Fruit fly (Drosophila melanogaster) whole organism, prepupa: Measurements from ENCODE around the gene CG3397.

Experiments
- CG10631 ChIP-seq: fragments of 200-800 bp; sonication (Bioruptor generic); optimal IDR thresholded peaks from 2 replicates; lab custom pipeline; 2016; ENCODE audit warnings: missing biosample characterization, missing genetic modification characterization
- CG10669 ChIP-seq: fragments of 200-800 bp; sonication (Bioruptor generic); optimal IDR thresholded peaks from 3 replicates; lab custom pipeline; 2018; ENCODE audit warnings: missing biosample characterization, mild to moderate bottlenecking, missing genetic modification characterization, moderate library complexity
- CG11294 ChIP-seq: fragments of 200-800 bp; sonication (Bioruptor generic); IDR thresholded peaks from 2 replicates; pipeline ENCODE4 v1.3.6; 2022; ENCODE audit warnings: missing biosample characterization, missing genetic modification characterization
- CG11902 ChIP-seq: fragments of 200-800 bp; sonication (Bioruptor generic); optimal IDR thresholded peaks from 3 replicates; lab custom pipeline; 2016; ENCODE audit warnings: missing biosample characterization, missing genetic modification characterization
- CG15336 ChIP-seq: fragments of 200-800 bp; sonication (Bioruptor generic); IDR thresholded peaks from 2 replicates; pipeline ENCODE4 v1.3.6; 2022; ENCODE audit warnings: missing biosample characterization, missing genetic modification characterization
- CG1621 ChIP-seq: fragments of 200-800 bp; sonication (Bioruptor generic); optimal IDR thresholded peaks from 3 replicates; lab custom pipeline; 2018; ENCODE audit warnings: missing biosample characterization, mild to moderate bottlenecking, missing genetic modification characterization
- CG3032 ChIP-seq: fragments of 200-800 bp; optimal IDR thresholded peaks from 2 replicates; lab custom pipeline; 2019; ENCODE audit warnings: missing biosample characterization, mild to moderate bottlenecking, missing genetic modification characterization, moderate library complexity
- CG31627 ChIP-seq: fragments of 200-800 bp; sonication (Bioruptor generic); optimal IDR thresholded peaks from 3 replicates; lab custom pipeline; 2016; ENCODE audit warnings: missing biosample characterization, missing genetic modification characterization
- CG32006 ChIP-seq: fragments of 200-800 bp; sonication (Bioruptor generic); optimal IDR thresholded peaks from 3 replicates; lab custom pipeline; 2017; ENCODE audit warnings: missing biosample characterization, mild to moderate bottlenecking, missing genetic modification characterization
- CG34406 ChIP-seq: fragments of 200-800 bp; sonication (Bioruptor generic); optimal IDR thresholded peaks from 3 replicates; lab custom pipeline; 2016; ENCODE audit warnings: missing biosample characterization, missing genetic modification characterization
- CG3919 ChIP-seq: fragments of 200-800 bp; sonication (Bioruptor generic); optimal IDR thresholded peaks from 3 replicates; lab custom pipeline; 2016; ENCODE audit warnings: missing biosample characterization, missing genetic modification characterization
- CG4318 ChIP-seq: fragments of 200-800 bp; sonication (Bioruptor generic); optimal IDR thresholded peaks from 3 replicates; lab custom pipeline; 2017; ENCODE audit warnings: missing biosample characterization, mild to moderate bottlenecking, missing genetic modification characterization
- CG6808 ChIP-seq: fragments of 200-800 bp; sonication (Bioruptor generic); optimal IDR thresholded peaks from 3 replicates; lab custom pipeline; 2017; ENCODE audit warnings: missing biosample characterization, missing genetic modification characterization, mild to moderate bottlenecking, moderate library complexity, missing genetic modification reagents
- CG6854 ChIP-seq: fragments of 200-800 bp; sonication (Bioruptor generic); optimal IDR thresholded peaks from 2 replicates; lab custom pipeline; 2017; ENCODE audit warnings: missing biosample characterization, mild to moderate bottlenecking, missing genetic modification characterization
- CG7368 ChIP-seq: fragments of 200-800 bp; sonication (Bioruptor generic); optimal IDR thresholded peaks from 3 replicates; lab custom pipeline; 2016; ENCODE audit warnings: missing biosample characterization, missing genetic modification characterization
- CG8119 ChIP-seq: fragments of 200-800 bp; sonication (Bioruptor generic); IDR thresholded peaks from 3 replicates; pipeline ENCODE4 v1.3.6; 2022; ENCODE audit warnings: missing biosample characterization, missing genetic modification characterization
- CG8319 ChIP-seq: fragments of 200-800 bp; sonication (Bioruptor generic); optimal IDR thresholded peaks from 3 replicates; lab custom pipeline; 2016; ENCODE audit warnings: missing biosample characterization, missing genetic modification characterization
- CG9139 ChIP-seq: fragments of 200-800 bp; sonication (Bioruptor generic); optimal IDR thresholded peaks from 3 replicates; lab custom pipeline; 2017; ENCODE audit warnings: missing biosample characterization, mild to moderate bottlenecking, missing genetic modification characterization
- Eip75B ChIP-seq: fragments of 200-800 bp; sonication (Bioruptor generic); optimal IDR thresholded peaks from 3 replicates; lab custom pipeline; 2016; ENCODE audit warnings: missing biosample characterization, missing genetic modification characterization
- Eip78C ChIP-seq: fragments of 200-800 bp; sonication (Bioruptor generic); peaks from one replicate; lab custom pipeline; 2016; ENCODE audit warnings: missing biosample characterization, missing genetic modification characterization
- Eip93F ChIP-seq: fragments of 200-800 bp; sonication (Bioruptor generic); optimal IDR thresholded peaks from 2 replicates; lab custom pipeline; 2016; ENCODE audit warnings: missing biosample characterization, mild to moderate bottlenecking, missing genetic modification characterization
- Ets21C ChIP-seq: fragments of 200-800 bp; sonication (Bioruptor generic); optimal IDR thresholded peaks from 3 replicates; lab custom pipeline; 2016; ENCODE audit warnings: missing biosample characterization, missing genetic modification characterization
- Ets96B ChIP-seq: fragments of 200-800 bp; optimal IDR thresholded peaks from 2 replicates; lab custom pipeline; 2019; ENCODE audit warnings: missing biosample characterization, mild to moderate bottlenecking, missing genetic modification characterization, moderate library complexity
- Gug ChIP-seq: fragments of 200-800 bp; sonication (Bioruptor generic); IDR thresholded peaks from 2 replicates; pipeline ENCODE4 v1.3.6; 2022; ENCODE audit warnings: missing biosample characterization, missing genetic modification characterization
- Hr38 ChIP-seq: sonication (Bioruptor generic); optimal IDR thresholded peaks from 2 replicates; lab custom pipeline; 2016; ENCODE audit warnings: missing biosample characterization, missing genetic modification characterization
- Hr39 ChIP-seq: fragments of 200-800 bp; sonication (Bioruptor generic); optimal IDR thresholded peaks from 2 replicates; lab custom pipeline; 2016; ENCODE audit warnings: missing biosample characterization, missing genetic modification characterization
- Lpt ChIP-seq: fragments of 200-800 bp; sonication (Bioruptor generic); optimal IDR thresholded peaks from 3 replicates; lab custom pipeline; 2016; ENCODE audit warnings: missing biosample characterization, missing genetic modification characterization
- OdsH ChIP-seq: fragments of 200-800 bp; sonication (Bioruptor generic); optimal IDR thresholded peaks from 3 replicates; lab custom pipeline; 2016; ENCODE audit warnings: missing biosample characterization, missing genetic modification characterization
- Smox ChIP-seq: fragments of 200-800 bp; sonication (Bioruptor generic); optimal IDR thresholded peaks from 3 replicates; lab custom pipeline; 2016; ENCODE audit warnings: missing biosample characterization, missing genetic modification characterization
- Sox102F ChIP-seq: fragments of 200-800 bp; sonication (Bioruptor generic); optimal IDR thresholded peaks from 2 replicates; lab custom pipeline; 2016; ENCODE audit warnings: missing biosample characterization, mild to moderate bottlenecking, missing genetic modification characterization
- Sox14 ChIP-seq: fragments of 200-800 bp; sonication (Bioruptor generic); optimal IDR thresholded peaks from 3 replicates; lab custom pipeline; 2016; ENCODE audit warnings: missing biosample characterization, missing genetic modification characterization
- Sox15 ChIP-seq: fragments of 200-800 bp; sonication (Bioruptor generic); optimal IDR thresholded peaks from 3 replicates; lab custom pipeline; 2016; ENCODE audit warnings: missing biosample characterization, missing genetic modification characterization
- achi ChIP-seq: fragments of 200-800 bp; sonication (Bioruptor generic); optimal IDR thresholded peaks from 3 replicates; lab custom pipeline; 2016; ENCODE audit warnings: missing biosample characterization, missing genetic modification characterization
- acj6 ChIP-seq: fragments of 200-800 bp; sonication (Bioruptor generic); optimal IDR thresholded peaks from 3 replicates; lab custom pipeline; 2016; ENCODE audit warnings: missing biosample characterization, missing genetic modification characterization
- cyc ChIP-seq: fragments of 200-800 bp; sonication (Bioruptor generic); optimal IDR thresholded peaks from 3 replicates; lab custom pipeline; 2016; ENCODE audit warnings: missing biosample characterization, missing genetic modification characterization
- dsx ChIP-seq: fragments of 200-800 bp; optimal IDR thresholded peaks from 3 replicates; lab custom pipeline; 2019; ENCODE audit warnings: missing biosample characterization, mild to moderate bottlenecking, missing genetic modification characterization, moderate library complexity; ENCODE audit not compliant: poor library complexity, severe bottlenecking
- eg ChIP-seq: fragments of 200-800 bp; sonication (Bioruptor generic); IDR thresholded peaks from 3 replicates; pipeline ENCODE4 v1.3.6; 2022; ENCODE audit warnings: missing biosample characterization, missing genetic modification characterization
- esn ChIP-seq: fragments of 200-800 bp; sonication (Bioruptor generic); optimal IDR thresholded peaks from 2 replicates; lab custom pipeline; 2016; ENCODE audit warnings: missing biosample characterization, mild to moderate bottlenecking, missing genetic modification characterization, moderate library complexity
- fd59A ChIP-seq: fragments of 200-800 bp; sonication (Bioruptor generic); optimal IDR thresholded peaks from 2 replicates; lab custom pipeline; 2017; ENCODE audit warnings: missing biosample characterization, mild to moderate bottlenecking, missing genetic modification characterization, missing genetic modification reagents
- fd85E ChIP-seq: fragments of 200-800 bp; sonication (Bioruptor generic); optimal IDR thresholded peaks from 3 replicates; lab custom pipeline; 2016; ENCODE audit warnings: missing biosample characterization, missing genetic modification characterization
- fkh ChIP-seq: fragments of 200-800 bp; sonication (Bioruptor generic); optimal IDR thresholded peaks from 3 replicates; lab custom pipeline; 2017; ENCODE audit warnings: missing biosample characterization, mild to moderate bottlenecking, missing genetic modification characterization, moderate library complexity
- net ChIP-seq: fragments of 200-800 bp; sonication (Bioruptor generic); optimal IDR thresholded peaks from 3 replicates; lab custom pipeline; 2016; ENCODE audit warnings: missing biosample characterization, missing genetic modification characterization
- spab ChIP-seq: fragments of 200-800 bp; sonication (Bioruptor generic); optimal IDR thresholded peaks from 2 replicates; lab custom pipeline; 2017; ENCODE audit warnings: missing biosample characterization, mild to moderate bottlenecking, missing genetic modification characterization, missing genetic modification reagents
- ss ChIP-seq, 2 experiments: fragments of 200-800 bp; sonication (Bioruptor generic); optimal IDR thresholded peaks; 2 replicates in 1 of 2; 3 replicates in 1 of 2; lab custom pipeline; 2017 to 2018; ENCODE audit warnings: mild to moderate bottlenecking in 2 of 2, missing biosample characterization in 2 of 2, missing genetic modification characterization in 2 of 2, moderate library complexity in 1 of 2
- svp ChIP-seq: fragments of 200-800 bp; sonication (Bioruptor generic); peaks from one replicate; lab custom pipeline; 2016; ENCODE audit warnings: missing biosample characterization, missing genetic modification characterization
- topi ChIP-seq: fragments of 200-800 bp; sonication (Bioruptor generic); optimal IDR thresholded peaks from 3 replicates; lab custom pipeline; 2016; ENCODE audit warnings: missing biosample characterization, missing genetic modification characterization
- vri ChIP-seq: fragments of 200-800 bp; sonication (Bioruptor generic); optimal IDR thresholded peaks from 3 replicates; lab custom pipeline; 2016; ENCODE audit warnings: missing biosample characterization, mild to moderate bottlenecking, missing genetic modification characterization

Gene CG3397

DNA sequence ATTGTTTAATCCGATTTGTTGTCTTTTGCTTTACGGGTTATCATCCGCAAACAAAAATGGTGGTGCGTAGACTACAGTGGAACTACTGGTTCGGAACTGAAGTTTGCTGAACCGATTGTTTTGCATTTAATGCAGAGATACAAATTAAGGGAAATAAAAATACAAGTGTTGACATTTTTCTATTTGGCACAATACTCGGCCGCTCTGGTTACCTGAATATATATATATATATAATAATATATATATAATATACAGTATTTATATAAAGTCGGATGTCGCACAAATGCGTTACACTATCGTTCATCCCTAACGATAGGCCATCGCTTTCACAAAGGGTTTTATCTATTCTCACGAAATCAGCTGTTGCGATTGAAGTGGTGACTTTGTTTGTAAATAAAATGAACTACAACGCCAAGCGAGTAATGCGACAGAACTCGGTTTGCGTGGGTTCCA lies 32.5 kb upstream of the CG3397 start, which contains the start of the genes DCAF12 and Spt3 (continued):
- TF ChIP-seq CG31627 (GFP tag; lab: Kevin White, UChicago): no peak
- no peak for TF ChIP-seq CG11902 (GFP tag; lab: Kevin White, UChicago)
- TF ChIP-seq achi (GFP tag; lab: Kevin White, UChicago): peak; percentile 55
- TF ChIP-seq Gug: 0 out of 2 replicates have a peak, but pooled peaks have one; percentile 23
- TF ChIP-seq Sox14 (GFP tag; lab: Kevin White, UChicago): no peak
- TF ChIP-seq Hr39 (GFP tag; lab: Kevin White, UChicago): no peak
- TF ChIP-seq Eip75B (GFP tag; lab: Kevin White, UChicago): no peak
- TF ChIP-seq esn (GFP tag; lab: Kevin White, UChicago): peak; percentile 46
- TF ChIP-seq CG10631 (GFP tag; lab: Kevin White, UChicago): peak; percentile 64
- peak; percentile 49 for TF ChIP-seq Ets96B (tag; lab: Kevin White, UChicago)
- TF ChIP-seq spab (GFP tag; lab: Kevin White, UChicago): no peak
- peak; percentile 94 for TF ChIP-seq CG1621 (tag; lab: Kevin White, UChicago)

DNA sequence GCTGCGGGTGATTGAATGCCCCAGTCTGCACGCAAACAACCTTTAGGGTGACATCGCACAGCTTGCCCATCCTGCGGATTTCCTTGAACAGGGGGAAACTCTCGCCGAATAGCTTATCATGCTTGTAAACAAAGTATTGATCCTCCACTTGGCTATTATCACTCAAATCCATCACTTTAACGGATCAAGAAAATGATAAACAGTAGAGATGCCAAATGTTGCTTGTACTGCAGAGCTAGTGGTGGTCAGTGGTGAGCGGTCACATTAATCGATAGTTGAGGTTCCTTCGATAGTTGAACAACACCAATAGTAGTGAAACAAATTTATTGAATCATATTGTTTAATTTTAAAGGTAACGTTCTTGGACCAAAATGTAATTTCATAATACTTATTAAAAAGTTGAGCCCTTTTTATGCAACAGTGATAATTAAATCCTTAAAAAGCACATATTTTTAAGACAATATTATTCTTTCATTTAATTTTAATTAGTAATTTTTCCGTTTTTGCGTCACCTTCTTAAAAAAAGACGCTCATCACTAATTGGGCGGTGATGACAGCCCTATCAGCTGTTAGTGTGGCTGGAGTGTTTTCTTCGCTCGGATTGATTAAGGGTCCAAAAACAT lies 26.0 kb upstream of the CG3397 start, which contains the start of the genes KLHL18 and GCC185:
Gene KLHL18, minus strand, starts transcription at position 233 of the 623 bp plus-strand sequence.
Gene GCC185, plus strand, starts transcription at position 571 of the 623 bp plus-strand sequence.
- TF ChIP-seq Sox14 (GFP tag; lab: Kevin White, UChicago): peak; percentile 75
- TF ChIP-seq CG3032: peak; percentile 87
- no peak for TF ChIP-seq Sox102F
- peak; percentile 83 for TF ChIP-seq acj6 (GFP tag; lab: Kevin White, UChicago)
- no peak for TF ChIP-seq CG4318
- peak; percentile 56 for TF ChIP-seq CG8319 (GFP tag; lab: Kevin White, UChicago)
- peak; percentile 37 for TF ChIP-seq CG6808
- peak; percentile 74 for TF ChIP-seq Lpt (GFP tag; lab: Kevin White, UChicago)
- peak; percentile 82 for TF ChIP-seq Ets21C (GFP tag; lab: Kevin White, UChicago)
- peak; percentile 49 for TF ChIP-seq net
- no peak for TF ChIP-seq vri
- TF ChIP-seq CG32006: peak; percentile 79
- TF ChIP-seq fd59A (GFP tag; lab: Kevin White, UChicago): peak; percentile 27
- TF ChIP-seq topi: peak; percentile 80
- TF ChIP-seq Hr39 (GFP tag; lab: Kevin White, UChicago): peak; percentile 87
- TF ChIP-seq CG8119: no peak
- TF ChIP-seq CG31627 (GFP tag; lab: Kevin White, UChicago): peak; percentile 88
- TF ChIP-seq Eip93F (GFP tag; lab: Kevin White, UChicago): peak; percentile 12
- peak; percentile 77 for TF ChIP-seq achi (GFP tag; lab: Kevin White, UChicago)
- peak; percentile 61 for TF ChIP-seq CG10669 (GFP tag; lab: Kevin White, UChicago)
- no peak for TF ChIP-seq CG1621 (tag; lab: Kevin White, UChicago)
- no peak for TF ChIP-seq CG15336 (GFP tag; lab: Robert Waterston, UW)
- peak; percentile 87 for TF ChIP-seq cyc (GFP tag; lab: Kevin White, UChicago)
- TF ChIP-seq fkh: peak; percentile 55
- TF ChIP-seq Hr38 (GFP tag; lab: Kevin White, UChicago): no peak
- TF ChIP-seq CG6854 (GFP tag; lab: Kevin White, UChicago): no peak
- peak; percentile 94 for TF ChIP-seq svp (GFP tag; lab: Kevin White, UChicago)
- TF ChIP-seq fd85E (GFP tag; lab: Kevin White, UChicago): no peak
- TF ChIP-seq Ets96B (tag; lab: Kevin White, UChicago): peak; percentile 75
- TF ChIP-seq ss (GFP tag; optimal IDR thresholded peaks at IDR 0.05; lab: Kevin White, UChicago): no peak
- TF ChIP-seq CG3919 (GFP tag; lab: Kevin White, UChicago): no peak
- TF ChIP-seq Smox (GFP tag; lab: Kevin White, UChicago): peak; percentile 83
- TF ChIP-seq Sox15: peak; percentile 88
- peak; percentile 88 for TF ChIP-seq OdsH (GFP tag; lab: Kevin White, UChicago)
- peak; percentile 74 for TF ChIP-seq CG34406 (GFP tag; lab: Kevin White, UChicago)
- peak; percentile 73 for TF ChIP-seq eg
- no peak for TF ChIP-seq Eip78C (GFP tag; lab: Kevin White, UChicago)
- no peak for TF ChIP-seq dsx (GFP tag; lab: Kevin White, UChicago)
- peak; percentile 84 for TF ChIP-seq CG11902 (GFP tag; lab: Kevin White, UChicago)
- TF ChIP-seq CG7368: peak; percentile 52
- TF ChIP-seq esn (GFP tag; lab: Kevin White, UChicago): peak; percentile 87
- TF ChIP-seq CG9139 (GFP tag; lab: Kevin White, UChicago): no peak
- TF ChIP-seq CG11294 (GFP tag; lab: Robert Waterston, UW): peak; percentile 35; the same call in 1 of the 2 replicates
